Worm (Caenorhabditis elegans): ENCODE measurements around the gene F49H12.3.

Gene F49H12.3

DNA sequence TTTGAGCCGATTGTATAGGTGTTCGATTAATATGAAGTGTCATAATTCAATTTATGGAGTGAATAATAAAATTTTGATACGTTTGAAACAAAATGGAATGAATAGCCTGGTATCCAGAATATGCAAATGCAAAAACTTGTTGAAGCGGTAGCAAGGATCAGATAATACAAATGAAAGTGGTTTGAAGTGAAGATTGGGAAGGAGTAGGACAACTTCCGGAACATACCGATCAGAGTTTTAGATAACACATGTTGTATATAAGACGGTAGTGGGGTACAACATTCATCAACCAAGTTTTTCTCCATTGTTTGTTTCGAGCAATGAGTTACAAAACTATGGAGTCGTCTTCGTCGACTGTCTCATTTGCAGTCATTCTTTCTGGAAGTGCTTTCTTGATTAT is 9.0 kb downstream of the F49H12.3 start, which contains the start of gene col-164:
Gene col-164, plus strand, starts transcription at position 301 of the 400 bp plus-strand sequence.
- TF ChIP-seq bed-3 (GFP tag; optimal IDR thresholded peaks at IDR 0.05) = no peak
- no peak for TF ChIP-seq M03D4.4 (tag; optimal IDR thresholded peaks at IDR 0.05)
- no peak for TF ChIP-seq tbx-8 (GFP tag; optimal IDR thresholded peaks at IDR 0.05)
- no peak for TF ChIP-seq hlh-1 (tag; optimal IDR thresholded peaks at IDR 0.05)
- TF ChIP-seq ceh-83 (GFP tag; optimal IDR thresholded peaks at IDR 0.05) = no peak
- TF ChIP-seq nhr-12 (tag; optimal IDR thresholded peaks at IDR 0.05) = no peak
- TF ChIP-seq ceh-43 (GFP tag; optimal IDR thresholded peaks at IDR 0.05) = no peak
- TF ChIP-seq cnd-1 (tag; optimal IDR thresholded peaks at IDR 0.05) = no peak
- no peak for TF ChIP-seq elt-3 (tag; optimal IDR thresholded peaks at IDR 0.05)
- no peak for TF ChIP-seq drap-1 (GFP tag; optimal IDR thresholded peaks at IDR 0.05)
- TF ChIP-seq snpc-4 (tag; optimal IDR thresholded peaks at IDR 0.05) = no peak
- TF ChIP-seq pha-4 (tag; optimal IDR thresholded peaks at IDR 0.05) = no peak

- TF ChIP-seq elt-1 (tag; optimal IDR thresholded peaks at IDR 0.05; ENCODE audit: borderline replicate concordance, insufficient read depth) (no peak), ztf-11 (tag; optimal IDR thresholded peaks at IDR 0.05) (no peak), ceh-43 (GFP tag; optimal IDR thresholded peaks at IDR 0.05) (no peak), unc-62 (GFP tag; optimal IDR thresholded peaks at IDR 0.05) (no peak), ceh-39 (tag; optimal IDR thresholded peaks at IDR 0.05) (no peak), zip-8 (tag; optimal IDR thresholded peaks at IDR 0.05) (no peak)
Measured at ce11 chrX:2094094-2094493, 9.9 kb downstream of the F49H12.3 start.

DNA sequence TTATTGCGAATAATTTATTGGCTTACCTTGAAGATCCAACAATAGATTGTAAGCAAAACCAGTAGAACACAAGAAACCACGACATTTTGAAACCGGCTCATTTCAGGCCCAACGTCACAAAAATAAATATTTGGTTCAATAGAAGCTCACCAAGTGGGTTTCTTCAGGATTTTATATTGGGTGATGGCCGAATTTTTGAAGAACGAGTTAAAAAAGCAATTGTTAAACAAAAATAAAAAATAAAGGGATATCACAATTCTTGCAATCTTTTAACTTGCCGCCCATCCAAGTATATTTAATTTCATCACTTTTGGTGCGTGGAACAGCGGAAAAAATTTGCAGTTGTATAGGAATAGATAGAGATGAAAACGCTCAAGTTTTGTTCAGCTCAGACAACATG is 12.6 kb downstream of the F49H12.3 start, which contains the start of gene T21D9.2:
Gene T21D9.2, minus strand, starts transcription at position 101 of the 400 bp plus-strand sequence.
- TF ChIP-seq drap-1 (GFP tag; optimal IDR thresholded peaks at IDR 0.05) (no peak), lsy-2 (tag; optimal IDR thresholded peaks at IDR 0.05) (no peak), elt-3 (tag; optimal IDR thresholded peaks at IDR 0.05) (no peak)

DNA sequence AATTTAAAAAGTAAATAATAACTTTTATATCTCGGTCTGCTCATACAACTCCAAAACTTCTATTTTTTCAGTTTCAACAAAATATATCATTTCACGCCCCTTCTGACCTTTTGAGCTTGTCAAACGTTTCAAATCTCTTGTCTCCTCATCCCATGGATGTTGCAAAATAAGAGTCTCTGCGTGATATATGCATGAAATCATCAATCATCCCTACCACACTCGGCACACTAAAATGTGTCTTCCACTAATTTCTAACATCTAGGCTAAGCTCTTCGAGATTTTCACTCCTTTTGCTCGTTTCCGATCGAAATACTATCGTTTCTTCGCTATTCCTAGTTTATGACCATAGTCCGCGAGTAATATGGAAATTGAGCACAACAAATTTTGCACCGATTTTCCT is 14.8 kb downstream of the F49H12.3 start:
- TF ChIP-seq sptf-1 (tag; optimal IDR thresholded peaks at IDR 0.05) = no peak
- no peak for TF ChIP-seq elt-1 (tag; optimal IDR thresholded peaks at IDR 0.05; ENCODE audit: borderline replicate concordance, insufficient read depth)
- no peak for TF ChIP-seq mep-1 (tag; optimal IDR thresholded peaks at IDR 0.05)
- TF ChIP-seq snpc-4 (tag; optimal IDR thresholded peaks at IDR 0.05) = no peak

DNA sequence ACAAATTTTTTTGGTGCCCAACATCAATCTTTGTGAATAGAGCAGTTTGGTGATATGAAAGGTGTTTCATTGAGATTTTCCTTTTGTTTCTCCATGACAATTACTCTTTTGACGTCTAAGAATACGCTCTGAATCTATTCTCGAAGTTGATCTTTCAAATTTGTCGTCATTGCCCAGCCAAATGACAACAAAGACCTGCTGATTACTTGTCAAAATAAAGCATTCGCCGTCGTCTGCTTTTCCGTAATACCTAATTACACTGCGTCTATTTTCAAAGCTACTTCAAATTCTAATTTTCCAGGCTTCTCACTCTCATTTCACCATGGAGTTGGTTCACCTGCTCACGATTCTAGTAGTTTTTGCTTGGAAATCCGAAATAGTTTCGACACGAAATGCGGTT is 21.1 kb downstream of the F49H12.3 start, which contains the start of gene F53B1.3:
Gene F53B1.3, plus strand, starts transcription at position 301 of the 400 bp plus-strand sequence.
- TF ChIP-seq flh-1 (GFP tag; optimal IDR thresholded peaks at IDR 0.05) (no peak), lsy-2 (tag; optimal IDR thresholded peaks at IDR 0.05) (no peak), nhr-237 (tag; optimal IDR thresholded peaks at IDR 0.05) (no peak), sem-2 (GFP tag; optimal IDR thresholded peaks at IDR 0.05) (no peak), tbx-8 (GFP tag; optimal IDR thresholded peaks at IDR 0.05) (no peak), elt-1 (tag; optimal IDR thresholded peaks at IDR 0.05; ENCODE audit: borderline replicate concordance, insufficient read depth) (no peak), ztf-11 (tag; optimal IDR thresholded peaks at IDR 0.05) (no peak), lin-32 (GFP tag; optimal IDR thresholded peaks at IDR 0.05) (no peak), lin-13 (tag; optimal IDR thresholded peaks at IDR 0.05) (no peak), nhr-28 (tag; optimal IDR thresholded peaks at IDR 0.05) (no peak), unc-39 (tag; optimal IDR thresholded peaks at IDR 0.05) (no peak), ceh-39 (tag; optimal IDR thresholded peaks at IDR 0.05) (no peak), bed-3 (GFP tag; optimal IDR thresholded peaks at IDR 0.05) (no peak), blmp-1 (tag; optimal IDR thresholded peaks at IDR 0.05) (no peak), ham-2 (GFP tag; optimal IDR thresholded peaks at IDR 0.05) (no peak), zip-8 (tag; optimal IDR thresholded peaks at IDR 0.05) (no peak), sptf-1 (tag; optimal IDR thresholded peaks at IDR 0.05) (no peak), mep-1 (tag; optimal IDR thresholded peaks at IDR 0.05) (no peak), mls-2 (tag; optimal IDR thresholded peaks at IDR 0.05) (no peak), nhr-12 (tag; optimal IDR thresholded peaks at IDR 0.05) (no peak)

DNA sequence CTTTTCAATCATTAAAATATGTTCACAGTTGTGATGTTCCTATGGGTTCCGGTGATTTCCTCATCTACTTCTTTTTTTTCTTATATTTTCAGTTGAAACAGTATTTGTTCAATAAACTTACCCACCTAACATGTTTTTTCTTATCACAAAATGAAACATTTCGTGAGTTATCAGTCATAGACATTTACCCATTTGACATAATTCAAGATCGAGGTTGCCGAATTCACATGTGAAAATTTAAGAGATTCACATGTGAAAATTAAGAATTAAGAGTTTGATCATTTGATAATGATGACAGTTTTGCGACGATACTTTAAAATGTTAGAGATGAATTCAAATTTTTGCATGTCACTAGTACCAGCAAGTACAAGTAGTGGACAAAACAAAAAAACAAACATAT is 23.2 kb downstream of the F49H12.3 start:
- TF ChIP-seq bed-3 (GFP tag; optimal IDR thresholded peaks at IDR 0.05) (no peak), mab-5 (tag; optimal IDR thresholded peaks at IDR 0.05) (no peak), flh-1 (GFP tag; optimal IDR thresholded peaks at IDR 0.05) (no peak), elt-1 (tag; optimal IDR thresholded peaks at IDR 0.05; ENCODE audit: borderline replicate concordance, insufficient read depth) (no peak), elt-3 (tag; optimal IDR thresholded peaks at IDR 0.05) (no peak), nhr-237 (tag; optimal IDR thresholded peaks at IDR 0.05) (no peak)

All from whole organism, mixed stage, embryonic.